Fruit fly (Drosophila melanogaster): ENCODE data around the gene Osi21.

The Osi21 gene

dm6 chr2L:11243912-11244311 is 41.6 kb downstream of the Osi21 start:
- TF ChIP-seq D1 (tag; optimal IDR thresholded peaks at IDR 0.05) (no peak), EcR (GFP tag; optimal IDR thresholded peaks at IDR 0.05) (no peak), CG4496 (GFP tag; IDR thresholded peaks at IDR 0.05) (no peak), CG12605 (GFP tag; IDR thresholded peaks at IDR 0.05) (no peak), Pif1A (GFP tag; optimal IDR thresholded peaks at IDR 0.05) (no peak), CG15710 (tag; optimal IDR thresholded peaks at IDR 0.05) (no peak), CG13204 (GFP tag; optimal IDR thresholded peaks at IDR 0.05) (no peak), CG14655 (GFP tag; optimal IDR thresholded peaks at IDR 0.05) (no peak), gl (tag; optimal IDR thresholded peaks at IDR 0.05) (no peak), CG8301 (tag; optimal IDR thresholded peaks at IDR 0.05) (no peak)

dm6 chr2L:11236364-11236763 is 49.1 kb downstream of the Osi21 start:
- no peak for TF ChIP-seq Pif1B (GFP tag; optimal IDR thresholded peaks at IDR 0.05)
- no peak for TF ChIP-seq fd96Ca (GFP tag; IDR thresholded peaks at IDR 0.05)
- no peak for TF ChIP-seq CG4496 (GFP tag; IDR thresholded peaks at IDR 0.05)
- no peak for TF ChIP-seq rn (GFP tag; IDR thresholded peaks at IDR 0.05)
- no peak for TF ChIP-seq CG12605 (GFP tag; IDR thresholded peaks at IDR 0.05)
- no peak for TF ChIP-seq CG8301 (tag; optimal IDR thresholded peaks at IDR 0.05)
- no peak for TF ChIP-seq CG8159 (tag; optimal IDR thresholded peaks at IDR 0.05)
- no peak for TF ChIP-seq CG9948 (tag; optimal IDR thresholded peaks at IDR 0.05)
- no peak for TF ChIP-seq CG14655 (GFP tag; optimal IDR thresholded peaks at IDR 0.05)
- no peak for TF ChIP-seq Snoo (tag; optimal IDR thresholded peaks at IDR 0.05)
- TF ChIP-seq CG17806 (tag; optimal IDR thresholded peaks at IDR 0.05), result no peak
- TF ChIP-seq gl (tag; optimal IDR thresholded peaks at IDR 0.05), result no peak

dm6 chr2L:11235534-11235933 is 50.0 kb downstream of the Osi21 start:
- TF ChIP-seq CG9948 (tag; optimal IDR thresholded peaks at IDR 0.05) (no peak), CG32121 (GFP tag; IDR thresholded peaks at IDR 0.05) (no peak), CG13204 (GFP tag; optimal IDR thresholded peaks at IDR 0.05) (no peak), CG4496 (GFP tag; IDR thresholded peaks at IDR 0.05) (no peak), CG15710 (tag; optimal IDR thresholded peaks at IDR 0.05) (no peak), fd96Ca (GFP tag; IDR thresholded peaks at IDR 0.05) (no peak), D1 (tag; optimal IDR thresholded peaks at IDR 0.05) (no peak), CG17806 (tag; optimal IDR thresholded peaks at IDR 0.05) (no peak), CG10348 (GFP tag; IDR thresholded peaks at IDR 0.05) (no peak), Ets98B (GFP tag; IDR thresholded peaks at IDR 0.05) (no peak), Pif1B (GFP tag; optimal IDR thresholded peaks at IDR 0.05) (no peak), CG8301 (tag; optimal IDR thresholded peaks at IDR 0.05) (no peak), rn (GFP tag; IDR thresholded peaks at IDR 0.05) (no peak)

Data from whole organism, pupa.